Worm (Caenorhabditis elegans) whole organism, late embryonic: ENCODE data around the gene din-1.

Experiments
- ama-1 ChIP-seq: fragments of 150-350 bp; optimal IDR thresholded peaks from 2 replicates; lab custom pipeline; 2014
- ets-4 ChIP-seq: sonication (generic microtip); optimal IDR thresholded peaks from 2 replicates; lab custom pipeline; 2016; ENCODE audit warnings: missing genetic modification characterization, missing compliant biosample characterization
- pha-4 ChIP-seq: fragments of 150-350 bp; optimal IDR thresholded peaks from 2 replicates; lab custom pipeline; 2018; ENCODE audit warnings: missing biosample characterization, missing genetic modification reagents, missing genetic modification characterization

DNA sequence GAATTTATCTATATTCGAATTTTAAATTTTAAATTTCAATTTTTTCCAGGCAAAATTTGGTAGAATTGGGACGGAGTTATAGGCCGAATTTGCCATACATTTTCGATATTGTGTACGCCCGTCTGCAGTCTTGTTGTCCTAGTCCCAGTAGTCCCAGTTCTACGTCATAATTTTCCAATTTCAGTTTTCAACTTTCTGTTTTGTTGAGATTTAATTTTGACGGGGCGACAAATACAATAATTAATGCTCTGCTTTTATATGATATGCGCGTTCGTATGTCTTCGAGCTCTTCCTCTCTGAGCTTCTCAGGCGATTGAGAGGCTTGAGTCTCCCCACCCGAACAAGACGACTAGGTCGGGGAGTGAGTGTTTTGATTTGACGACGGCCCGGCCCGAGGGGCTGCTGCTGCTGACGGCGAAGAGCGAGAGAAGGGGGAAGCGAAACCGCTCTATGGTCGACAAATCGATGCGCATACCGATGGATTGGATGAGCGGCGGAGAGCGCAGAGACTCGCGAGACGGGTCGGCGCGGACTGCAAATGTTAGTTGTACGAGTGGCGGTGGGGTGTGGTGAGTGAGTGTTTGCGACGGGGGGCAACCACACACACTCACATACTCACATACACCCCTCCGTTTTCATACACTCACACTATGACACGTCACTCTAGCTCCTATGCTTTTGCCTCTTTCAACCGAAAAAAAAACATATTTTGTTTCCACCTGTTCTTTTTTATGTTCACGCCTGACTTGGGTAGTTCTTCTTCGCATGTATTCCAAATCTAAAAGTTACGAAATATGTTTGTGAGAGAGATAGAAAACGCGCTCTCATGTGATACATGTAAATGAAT, 1.5 kb upstream of the din-1 start:
- TF ChIP-seq ama-1 (lab: Kevin White, UChicago) (no peak), ets-4 (tag; lab: Kevin White, UChicago) (peak; percentile 58), pha-4 (tag; lab: Kevin White, UChicago) (no peak)
